Worm (Caenorhabditis elegans): ENCODE measurements around the gene T06E6.10.

DNA sequence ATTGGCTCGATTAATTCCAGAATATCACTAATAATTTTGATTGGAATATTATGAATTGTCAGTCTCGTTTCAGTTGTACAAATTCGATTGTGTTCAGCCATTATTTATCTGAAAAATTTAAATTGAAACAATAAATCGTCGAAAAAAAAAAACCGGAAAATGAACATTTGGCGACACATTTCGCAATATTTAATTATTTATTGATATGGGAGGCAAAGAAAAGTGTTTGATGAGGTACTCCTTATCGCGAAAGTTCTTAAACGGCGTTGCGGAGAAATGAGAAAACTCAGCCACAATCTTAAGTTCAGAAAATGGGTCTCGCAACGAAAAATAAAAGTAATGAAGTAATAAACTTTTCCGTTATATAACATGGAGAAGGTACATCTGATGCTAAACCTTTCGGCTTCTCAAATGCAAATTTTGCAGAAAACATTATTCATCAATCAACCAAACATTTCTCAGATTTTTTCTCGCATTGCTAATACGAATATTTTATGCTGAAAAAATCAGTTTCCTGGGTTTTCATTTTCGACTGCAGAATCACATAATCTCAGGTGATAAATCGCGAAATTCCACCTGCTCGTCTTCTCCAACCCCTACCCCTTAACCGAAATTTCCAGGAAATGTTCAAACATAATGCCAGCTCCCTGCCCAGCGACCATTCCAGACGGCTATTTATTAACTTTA is 18.1 kb upstream of the T06E6.10 start, which contains the start of the genes T06E6.15 and sri-7:
- TF ChIP-seq elt-1 (tag; optimal IDR thresholded peaks at IDR 0.05; ENCODE audit: borderline replicate concordance, insufficient read depth) = no peak
- no peak for TF ChIP-seq unc-120 (tag; optimal IDR thresholded peaks at IDR 0.05; ENCODE audit: poor library complexity, severe bottlenecking)
- no peak for TF ChIP-seq mep-1 (tag; optimal IDR thresholded peaks at IDR 0.05)
- TF ChIP-seq unc-62 (GFP tag; optimal IDR thresholded peaks at IDR 0.05) = no peak
- no peak for TF ChIP-seq nhr-28 (tag; optimal IDR thresholded peaks at IDR 0.05)
- no peak for TF ChIP-seq ces-1 (GFP tag; optimal IDR thresholded peaks at IDR 0.05)
- no peak for TF ChIP-seq ceh-43 (GFP tag; optimal IDR thresholded peaks at IDR 0.05)
- no peak for TF ChIP-seq ztf-11 (tag; optimal IDR thresholded peaks at IDR 0.05)
- no peak for TF ChIP-seq lsy-2 (tag; optimal IDR thresholded peaks at IDR 0.05)
